Fruit fly (Drosophila melanogaster) whole organism, embryonic: Measurements from ENCODE around the gene CG13002.

Experiments
- ATbp ChIP-seq: fragments of 200-800 bp; sonication (Bioruptor generic); optimal IDR thresholded peaks from 2 replicates; lab custom pipeline; 2017; ENCODE audit warnings: missing biosample characterization, mild to moderate bottlenecking, missing genetic modification characterization, missing genetic modification reagents
- Antp ChIP-seq: fragments of 200-800 bp; sonication (Bioruptor generic); optimal IDR thresholded peaks from 3 replicates; lab custom pipeline; 2016; ENCODE audit warnings: missing biosample characterization, missing genetic modification characterization
- Awh ChIP-seq: fragments of 200-800 bp; sonication (Bioruptor generic); IDR thresholded peaks from 2 replicates; pipeline ENCODE4, ENCODE4 v1.3.6; 2022; ENCODE audit warnings: missing biosample characterization, missing genetic modification characterization
- B-H2 ChIP-seq: fragments of 200-800 bp; sonication (Bioruptor generic); optimal IDR thresholded peaks from 2 replicates; lab custom pipeline; 2018; ENCODE audit warnings: missing biosample characterization, mild to moderate bottlenecking, missing genetic modification characterization
- BEAF-32 ChIP-seq: fragments of 200-800 bp; sonication (Bioruptor generic); optimal IDR thresholded peaks from 3 replicates; lab custom pipeline; 2017; ENCODE audit warnings: missing biosample characterization, missing genetic modification characterization, mild to moderate bottlenecking, moderate library complexity, missing genetic modification reagents
- CG10267 ChIP-seq: fragments of 200-800 bp; sonication (Bioruptor generic); optimal IDR thresholded peaks from 2 replicates; lab custom pipeline; 2018; ENCODE audit warnings: missing biosample characterization, mild to moderate bottlenecking, missing genetic modification characterization, moderate library complexity
- CG11456 ChIP-seq: fragments of 200-800 bp; sonication (Bioruptor generic); IDR thresholded peaks from 3 replicates; pipeline ENCODE4 v1.3.6; 2022; ENCODE audit warnings: missing biosample characterization, missing genetic modification characterization
- CG13287 ChIP-seq: fragments of 200-800 bp; sonication (Bioruptor generic); IDR thresholded peaks from 2 replicates; pipeline ENCODE4 v1.3.6; 2022; ENCODE audit warnings: missing biosample characterization, missing genetic modification characterization; ENCODE audit not compliant: partially characterized antibody
- CG13296 ChIP-seq: fragments of 200-800 bp; sonication (Bioruptor generic); optimal IDR thresholded peaks from 3 replicates; lab custom pipeline; 2018; ENCODE audit warnings: missing biosample characterization, mild to moderate bottlenecking, missing genetic modification characterization
- CG14667 ChIP-seq: fragments of 200-800 bp; sonication (Bioruptor generic); IDR thresholded peaks from 2 replicates; pipeline ENCODE4 v1.3.6; 2022; ENCODE audit warnings: missing biosample characterization, missing genetic modification characterization
- CG2116 ChIP-seq: fragments of 200-800 bp; sonication (Bioruptor generic); optimal IDR thresholded peaks from 3 replicates; lab custom pipeline; 2018; ENCODE audit warnings: missing biosample characterization, mild to moderate bottlenecking, missing genetic modification characterization
- CG2129 ChIP-seq: fragments of 200-800 bp; sonication (Bioruptor generic); IDR thresholded peaks from 2 replicates; pipeline ENCODE4 v1.3.6; 2022; ENCODE audit warnings: missing biosample characterization, missing genetic modification characterization; ENCODE audit not compliant: partially characterized antibody
- CG2678 ChIP-seq: fragments of 200-800 bp; sonication (Bioruptor generic); optimal IDR thresholded peaks from 3 replicates; lab custom pipeline; 2019; ENCODE audit warnings: missing biosample characterization, mild to moderate bottlenecking, missing genetic modification characterization, moderate library complexity
- CG2889 ChIP-seq: fragments of 200-800 bp; sonication (Bioruptor generic); IDR thresholded peaks from 3 replicates; pipeline ENCODE4 v1.3.6; 2022; ENCODE audit warnings: missing biosample characterization, missing genetic modification characterization
- CG30020 ChIP-seq: fragments of 200-800 bp; optimal IDR thresholded peaks from 2 replicates; lab custom pipeline; 2019; ENCODE audit warnings: missing biosample characterization, mild to moderate bottlenecking, missing genetic modification characterization, moderate library complexity
- CG34224 ChIP-seq: fragments of 200-800 bp; sonication (Bioruptor generic); IDR thresholded peaks from 3 replicates; pipeline ENCODE4 v1.3.6; 2022; ENCODE audit warnings: missing biosample characterization, missing genetic modification characterization; ENCODE audit not compliant: partially characterized antibody
- CG4854 ChIP-seq: fragments of 200-800 bp; sonication (Bioruptor generic); optimal IDR thresholded peaks from 2 replicates; lab custom pipeline; 2016; ENCODE audit warnings: missing biosample characterization, missing genetic modification characterization, inconsistent platforms
- CG6791 ChIP-seq: fragments of 200-800 bp; sonication (Bioruptor generic); IDR thresholded peaks from 3 replicates; pipeline ENCODE4 v1.3.6; 2022; ENCODE audit warnings: missing biosample characterization, missing genetic modification characterization; ENCODE audit not compliant: partially characterized antibody
- CG7928 ChIP-seq: fragments of 200-800 bp; sonication (Bioruptor generic); optimal IDR thresholded peaks from 2 replicates; lab custom pipeline; 2017; ENCODE audit warnings: missing biosample characterization, mild to moderate bottlenecking, missing genetic modification characterization
- CG7963 ChIP-seq: fragments of 200-800 bp; sonication (Bioruptor generic); IDR thresholded peaks from 3 replicates; pipeline ENCODE4 v1.3.6; 2022; ENCODE audit warnings: missing biosample characterization, missing genetic modification characterization; ENCODE audit not compliant: partially characterized antibody
- D19B ChIP-seq: fragments of 200-800 bp; sonication (Bioruptor generic); optimal IDR thresholded peaks from 2 replicates; lab custom pipeline; 2017; ENCODE audit warnings: missing biosample characterization, mild to moderate bottlenecking, missing genetic modification characterization
- Deaf1 ChIP-seq: fragments of 200-800 bp; optimal IDR thresholded peaks from 3 replicates; lab custom pipeline; 2019; ENCODE audit warnings: missing biosample characterization, mild to moderate bottlenecking, missing genetic modification characterization, moderate library complexity
- Dll ChIP-seq: fragments of 200-800 bp; sonication (Bioruptor generic); IDR thresholded peaks from 4 replicates; pipeline ENCODE4 v1.3.6; 2022; ENCODE audit warnings: missing biosample characterization, missing genetic modification characterization; ENCODE audit not compliant: partially characterized antibody
- Hr39 ChIP-seq: fragments of >200 bp; optimal IDR thresholded peaks from 2 replicates; lab custom pipeline; 2017
- MBD-R2 ChIP-seq: fragments of 200-800 bp; sonication (Bioruptor generic); IDR thresholded peaks from 2 replicates; pipeline ENCODE4 v1.3.6; 2022; ENCODE audit warnings: missing biosample characterization, missing genetic modification characterization
- NK7.1 ChIP-seq: fragments of 200-800 bp; sonication (Bioruptor generic); optimal IDR thresholded peaks from 3 replicates; lab custom pipeline; 2016; ENCODE audit warnings: missing biosample characterization, missing genetic modification characterization
- Opbp ChIP-seq: fragments of 200-800 bp; sonication (Bioruptor generic); IDR thresholded peaks from 3 replicates; pipeline ENCODE4 v1.3.6; 2022; ENCODE audit warnings: missing biosample characterization, missing genetic modification characterization; ENCODE audit not compliant: partially characterized antibody
- Six4 ChIP-seq: fragments of 200-800 bp; sonication (Bioruptor generic); optimal IDR thresholded peaks from 2 replicates; lab custom pipeline; 2016; ENCODE audit warnings: missing biosample characterization, missing genetic modification characterization
- Tbp ChIP-seq: fragments of >200 bp; optimal IDR thresholded peaks from 2 replicates; lab custom pipeline; 2018; ENCODE audit warnings: missing biosample characterization, missing genetic modification characterization
- Xbp1 ChIP-seq: fragments of 200-800 bp; sonication (Bioruptor generic); optimal IDR thresholded peaks from 3 replicates; lab custom pipeline; 2016; ENCODE audit warnings: missing biosample characterization, mild to moderate bottlenecking, missing genetic modification characterization
- abd-A ChIP-seq: fragments of 200-800 bp; sonication (Bioruptor generic); optimal IDR thresholded peaks from 3 replicates; lab custom pipeline; 2019; ENCODE audit warnings: missing biosample characterization, mild to moderate bottlenecking, missing genetic modification characterization, moderate library complexity
- al ChIP-seq: fragments of 200-800 bp; sonication (Bioruptor generic); IDR thresholded peaks from 2 replicates; pipeline ENCODE4 v1.3.6; 2022; ENCODE audit warnings: missing biosample characterization, missing genetic modification characterization
- ap ChIP-seq: fragments of 200-800 bp; sonication (Bioruptor generic); IDR thresholded peaks from 2 replicates; pipeline ENCODE4 v1.3.6; 2022; ENCODE audit warnings: missing biosample characterization, missing genetic modification characterization
- bbx ChIP-seq: fragments of 200-800 bp; sonication (Bioruptor generic); IDR thresholded peaks from 2 replicates; pipeline ENCODE4 v1.3.6; 2022; ENCODE audit warnings: missing biosample characterization, missing genetic modification characterization; ENCODE audit not compliant: partially characterized antibody
- bowl ChIP-seq: fragments of 200-800 bp; sonication (Bioruptor generic); IDR thresholded peaks from 2 replicates; pipeline ENCODE4 v1.3.6; 2022; ENCODE audit warnings: missing biosample characterization, missing genetic modification characterization
- corto ChIP-seq: fragments of 200-800 bp; sonication (Bioruptor generic); optimal IDR thresholded peaks from 2 replicates; lab custom pipeline; 2016; ENCODE audit warnings: missing biosample characterization, mild to moderate bottlenecking, missing genetic modification characterization, moderate library complexity
- fd102C ChIP-seq: fragments of 200-800 bp; sonication (Bioruptor generic); optimal IDR thresholded peaks from 2 replicates; lab custom pipeline; 2018; ENCODE audit warnings: missing biosample characterization, mild to moderate bottlenecking, missing genetic modification characterization, moderate library complexity
- hbn ChIP-seq: fragments of 200-800 bp; sonication (Bioruptor generic); IDR thresholded peaks from 2 replicates; pipeline ENCODE4 v1.3.6; 2022; ENCODE audit warnings: missing biosample characterization, missing genetic modification characterization; ENCODE audit not compliant: partially characterized antibody
- hkb ChIP-seq, 2 experiments: fragments of 200-800 bp in 1 of 2; fragments of >200 bp in 1 of 2; sonication (Bioruptor generic) in 1 of 2; IDR thresholded peaks in 1 of 2; optimal IDR thresholded peaks in 1 of 2; 2 replicates each; pipeline versions ENCODE4 v1.3.6 to Lab custom; 2017 to 2022; ENCODE audit warnings: missing biosample characterization in 1 of 2, missing genetic modification characterization in 1 of 2
- inv ChIP-seq: fragments of 200-800 bp; sonication (Bioruptor generic); IDR thresholded peaks from 2 replicates; pipeline ENCODE4 v1.3.6; 2022; ENCODE audit warnings: missing biosample characterization, missing genetic modification characterization; ENCODE audit not compliant: partially characterized antibody
- knrl ChIP-seq: fragments of 200-800 bp; sonication (Bioruptor generic); IDR thresholded peaks from 3 replicates; pipeline ENCODE4 v1.3.6; 2022; ENCODE audit warnings: missing biosample characterization, missing genetic modification characterization; ENCODE audit not compliant: partially characterized antibody
- mirr ChIP-seq: fragments of 200-800 bp; sonication (Bioruptor generic); optimal IDR thresholded peaks from 3 replicates; lab custom pipeline; 2018; ENCODE audit warnings: missing biosample characterization, mild to moderate bottlenecking, missing genetic modification characterization
- pita ChIP-seq: fragments of 200-800 bp; sonication (Bioruptor generic); optimal IDR thresholded peaks from 2 replicates; lab custom pipeline; 2017; ENCODE audit warnings: missing biosample characterization, mild to moderate bottlenecking, missing genetic modification characterization
- schlank ChIP-seq: fragments of 200-800 bp; sonication (Bioruptor generic); optimal IDR thresholded peaks from 2 replicates; lab custom pipeline; 2018; ENCODE audit warnings: missing biosample characterization, mild to moderate bottlenecking, missing genetic modification characterization
- shn ChIP-seq: fragments of 200-800 bp; sonication (Bioruptor generic); optimal IDR thresholded peaks from 3 replicates; lab custom pipeline; 2016; ENCODE audit warnings: missing biosample characterization, missing genetic modification characterization
- sna ChIP-seq: fragments of 200-800 bp; sonication (Bioruptor generic); IDR thresholded peaks from 2 replicates; pipeline ENCODE4 v1.3.6; 2022; ENCODE audit warnings: missing biosample characterization, missing genetic modification characterization; ENCODE audit not compliant: partially characterized antibody
- stwl ChIP-seq: fragments of 200-800 bp; sonication (Bioruptor generic); optimal IDR thresholded peaks from 3 replicates; lab custom pipeline; 2018; ENCODE audit warnings: missing biosample characterization, mild to moderate bottlenecking, missing genetic modification characterization, moderate library complexity
- ttk ChIP-seq: fragments of 200-800 bp; sonication (Bioruptor generic); IDR thresholded peaks from 2 replicates; pipeline ENCODE4 v2.1.2; 2022; ENCODE audit warnings: missing biosample characterization, missing genetic modification characterization
- unc-4 ChIP-seq: fragments of 200-800 bp; sonication (Bioruptor generic); IDR thresholded peaks from 2 replicates; pipeline ENCODE4 v1.3.6; 2022; ENCODE audit warnings: missing biosample characterization, missing genetic modification characterization; ENCODE audit not compliant: partially characterized antibody

The CG13002 gene

dm6 chrX:16886551-16886950 lies 3.1 kb upstream of the CG13002 start, which contains the start of the genes DENR and CG4880 (continued):
- TF ChIP-seq sna (GFP tag; lab: Robert Waterston, UW) (peak; percentile 53; the same call in 1 of the 2 replicates), CG30020 (peak; percentile 44), BEAF-32 (peak; percentile 74), shn (GFP tag; lab: Kevin White, UChicago) (no peak), CG2129 (no peak), CG7963 (GFP tag; lab: Robert Waterston, UW) (no peak), ap (no peak), CG34224 (no peak; the same call in 2 of the 3 replicates), knrl (GFP tag; lab: Robert Waterston, UW) (peak; percentile 49; the same call in 2 of the 3 replicates), Tbp (GFP tag; lab: Kevin White, UChicago) (no peak), CG2678 (tag; lab: Kevin White, UChicago) (no peak), abd-A (no peak), unc-4 (GFP tag; lab: Robert Waterston, UW) (peak; percentile 54; the same call in 1 of the 2 replicates), al (no peak), CG13287 (peak; percentile 73), stwl (tag; lab: Kevin White, UChicago) (peak; percentile 33), Awh (GFP tag; lab: Robert Waterston, UW) (no peak), bbx (GFP tag; lab: Robert Waterston, UW) (peak; percentile 34; the same call in 1 of the 2 replicates), CG2116 (GFP tag; lab: Kevin White, UChicago) (peak; percentile 8), MBD-R2 (GFP tag; lab: Robert Waterston, UW) (peak; percentile 7; the same call in 1 of the 2 replicates), Dll (GFP tag; lab: Robert Waterston, UW) (peak; percentile 74), inv (GFP tag; lab: Robert Waterston, UW) (peak; percentile 35; the same call in 1 of the 2 replicates), CG10267 (tag; lab: Kevin White, UChicago) (peak; percentile 3)

- TF ChIP-seq Hr39 (no peak), ATbp (GFP tag; lab: Kevin White, UChicago) (peak; percentile 35), Opbp (GFP tag; lab: Robert Waterston, UW) (no peak), CG13296 (GFP tag; lab: Kevin White, UChicago) (peak; percentile 57), bowl (GFP tag; lab: Robert Waterston, UW) (no peak), mirr (GFP tag; lab: Kevin White, UChicago) (peak; percentile 2), pita (no peak), CG2116 (GFP tag; lab: Kevin White, UChicago) (no peak), CG4854 (GFP tag; lab: Kevin White, UChicago) (no peak), CG14667 (GFP tag; lab: Robert Waterston, UW) (no peak), CG6791 (GFP tag; lab: Robert Waterston, UW) (no peak), Antp (GFP tag; lab: Kevin White, UChicago) (no peak), NK7.1 (no peak), CG11456 (GFP tag; lab: Robert Waterston, UW) (no peak), ttk (GFP tag; lab: Robert Waterston, UW) (no peak), CG7928 (GFP tag; lab: Kevin White, UChicago) (no peak), CG2889 (no peak), schlank (tag; lab: Kevin White, UChicago) (peak; percentile 32), Deaf1 (tag; lab: Kevin White, UChicago) (no peak), hbn (GFP tag; lab: Robert Waterston, UW) (no peak), corto (GFP tag; lab: Kevin White, UChicago) (no peak), fd102C (GFP tag; lab: Kevin White, UChicago) (no peak), Six4 (no peak), hkb (optimal IDR thresholded peaks at IDR 0.05; lab: Kevin White, UChicago) (no peak), hkb (GFP tag; IDR thresholded peaks at IDR 0.05; lab: Robert Waterston, UW) (no peak), B-H2 (no peak), knrl (GFP tag; lab: Robert Waterston, UW) (no peak), D19B (GFP tag; lab: Kevin White, UChicago) (no peak), Xbp1 (GFP tag; lab: Kevin White, UChicago) (no peak)
Measured at dm6 chrX:16890599-16890998, 989 bp downstream of the CG13002 start.
